Worm (Caenorhabditis elegans): Measurements from ENCODE around the gene vig-1.

DNA sequence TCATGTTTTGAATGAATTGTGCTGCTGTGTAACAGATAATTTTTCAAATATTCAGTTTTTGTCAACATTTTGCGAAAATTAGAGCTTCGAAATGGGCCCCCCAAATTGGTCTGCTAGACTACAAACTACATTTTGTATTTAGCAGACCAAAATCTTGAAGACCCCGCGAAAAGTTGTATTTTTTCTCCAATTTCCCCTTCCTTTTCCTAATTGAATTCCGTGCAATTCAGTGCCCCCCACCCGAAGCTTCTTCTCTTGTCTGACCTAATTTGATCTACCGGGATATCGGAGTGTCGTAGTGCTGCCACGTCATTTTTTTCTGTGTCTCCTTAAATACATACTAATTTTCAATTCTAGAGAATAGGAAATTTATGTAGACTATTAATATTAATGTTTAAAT is 3.2 kb downstream of the vig-1 start:
- TF ChIP-seq die-1 (tag; optimal IDR thresholded peaks at IDR 0.05) = no peak
- no peak for TF ChIP-seq lin-54 (GFP tag; optimal IDR thresholded peaks at IDR 0.05)
- no peak for TF ChIP-seq nhr-80 (tag; optimal IDR thresholded peaks at IDR 0.05)
- no peak for TF ChIP-seq ZK185.1 (tag; optimal IDR thresholded peaks at IDR 0.05; ENCODE audit: poor library complexity, severe bottlenecking)
- TF ChIP-seq ama-1 (optimal IDR thresholded peaks at IDR 0.05) = no peak
- no peak for TF ChIP-seq ama-1 (GFP tag; optimal IDR thresholded peaks at IDR 0.05)

Data from whole organism, young adult.